Worm (Caenorhabditis elegans) whole organism, L4 larva: ENCODE data around the gene F44D12.2.

Experiments used
- aha-1 ChIP-seq: fragments of 150-350 bp; peaks from one replicate; lab custom pipeline; 2014; ENCODE audit warnings: missing biosample characterization, missing genetic modification characterization
- ama-1 ChIP-seq: fragments of 150-350 bp; optimal IDR thresholded peaks from 2 replicates; lab custom pipeline; 2014; ENCODE audit warnings: inconsistent platforms, mixed read lengths
- ces-1 ChIP-seq: fragments of 150-350 bp; sonication (generic microtip); optimal IDR thresholded peaks from 4 replicates; lab custom pipeline; 2014; ENCODE audit warnings: missing biosample characterization, missing genetic modification reagents, missing genetic modification characterization
- dmd-9 ChIP-seq: fragments of 200-800 bp; sonication (Bioruptor generic); IDR thresholded peaks from 2 replicates; pipeline ENCODE4 v1.3.6; 2022; ENCODE audit warnings: missing genetic modification reagents, missing genetic modification characterization, missing compliant biosample characterization
- nhr-11 ChIP-seq: fragments of 150-350 bp; optimal IDR thresholded peaks from 2 replicates; lab custom pipeline; 2014; ENCODE audit warnings: missing biosample characterization, missing genetic modification characterization
- nhr-111 ChIP-seq: fragments of 200-800 bp; sonication (Bioruptor generic); optimal IDR thresholded peaks from 2 replicates; lab custom pipeline; 2018; ENCODE audit warnings: mild to moderate bottlenecking, missing genetic modification characterization, missing compliant biosample characterization
- unc-39 ChIP-seq: sonication (generic microtip); optimal IDR thresholded peaks from 2 replicates; lab custom pipeline; 2017; ENCODE audit warnings: missing biosample characterization, missing genetic modification characterization
- zag-1 ChIP-seq: fragments of 150-350 bp; optimal IDR thresholded peaks from 2 replicates; lab custom pipeline; 2014; ENCODE audit warnings: missing biosample characterization, missing genetic modification characterization
- ztf-11 ChIP-seq: fragments of 150-350 bp; optimal IDR thresholded peaks from 2 replicates; lab custom pipeline; 2014; ENCODE audit warnings: missing biosample characterization, missing genetic modification characterization

ce11 chrIV:10063941-10064340, 46.4 kb upstream of the F44D12.2 start:
- TF ChIP-seq aha-1 (no peak), ces-1 (GFP tag; lab: Kevin White, UChicago) (no peak), zag-1 (no peak), ztf-11 (tag; lab: Kevin White, UChicago) (no peak), dmd-9 (GFP tag; lab: Robert Waterston, UW) (no peak), unc-39 (no peak), ama-1 (lab: Kevin White, UChicago) (no peak), nhr-11 (tag; lab: Kevin White, UChicago) (no peak), nhr-111 (GFP tag; lab: Kevin White, UChicago) (no peak)
